Fruit fly (Drosophila melanogaster): ENCODE data around the gene Akap200.

The Akap200 gene

dm6 chr2L:8381508-8382036, 33.9 kb upstream of the Akap200 start, which contains the start of gene AlaRS (continued):
- TF ChIP-seq CG2712 (tag; optimal IDR thresholded peaks at IDR 0.05) = peak; percentile 61
- TF ChIP-seq grau (tag; optimal IDR thresholded peaks at IDR 0.05) = peak; percentile 66
- TF ChIP-seq Bteb2 (GFP tag; optimal IDR thresholded peaks at IDR 0.05) = no peak
- TF ChIP-seq sqz (GFP tag; optimal IDR thresholded peaks at IDR 0.05) = peak; percentile 14
- TF ChIP-seq run (tag; optimal IDR thresholded peaks at IDR 0.05) = no peak
- TF ChIP-seq eve (GFP tag; optimal IDR thresholded peaks at IDR 0.05) = no peak
- no peak; the same call in 2 of the 3 replicates for TF ChIP-seq CG14050 (GFP tag; IDR thresholded peaks at IDR 0.05)
- peak; percentile 53; the same call in 1 of the 2 replicates for TF ChIP-seq E2f2 (GFP tag; IDR thresholded peaks at IDR 0.05)
- TF ChIP-seq ranshi (GFP tag; IDR thresholded peaks at IDR 0.05) = no peak
- peak; percentile 45 for TF ChIP-seq stwl (tag; optimal IDR thresholded peaks at IDR 0.05)
- TF ChIP-seq CG2678 (tag; optimal IDR thresholded peaks at IDR 0.05) = peak; percentile 50
- no peak for TF ChIP-seq CG11695 (GFP tag; IDR thresholded peaks at IDR 0.05)
- TF ChIP-seq Scr (GFP tag; IDR thresholded peaks at IDR 0.05; ENCODE audit: partially characterized antibody) = peak; percentile 75
- peak; percentile 33 for TF ChIP-seq sug (tag; optimal IDR thresholded peaks at IDR 0.05)
- TF ChIP-seq CG17186 (GFP tag; optimal IDR thresholded peaks at IDR 0.05) = no peak
- 0 out of 2 replicates have a peak, but pooled peaks have one; percentile 14 for TF ChIP-seq lmd (GFP tag; IDR thresholded peaks at IDR 0.05)
- no peak for TF ChIP-seq Mad (GFP tag; optimal IDR thresholded peaks at IDR 0.05)
- TF ChIP-seq Nf-YC (tag; optimal IDR thresholded peaks at IDR 0.05) = peak; percentile 40
- TF ChIP-seq CG12391 (tag; optimal IDR thresholded peaks at IDR 0.05) = peak; percentile 67
- TF ChIP-seq Dll (GFP tag; IDR thresholded peaks at IDR 0.05; ENCODE audit: partially characterized antibody) = peak; percentile 79
- peak; percentile 42; the same call in 1 of the 3 replicates for TF ChIP-seq CG16813 (GFP tag; IDR thresholded peaks at IDR 0.05; ENCODE audit: partially characterized antibody)
- TF ChIP-seq CG3407 (GFP tag; optimal IDR thresholded peaks at IDR 0.05) = peak; percentile 24
- TF ChIP-seq Chrac-16 (GFP tag; optimal IDR thresholded peaks at IDR 0.05) = peak; percentile 16
- TF ChIP-seq hb (GFP tag; IDR thresholded peaks at IDR 0.05; ENCODE audit: partially characterized antibody) = peak; percentile 45; the same call in 1 of the 3 replicates
- peak; percentile 26 for TF ChIP-seq pum (GFP tag; optimal IDR thresholded peaks at IDR 0.05)
- TF ChIP-seq CG34224 (GFP tag; IDR thresholded peaks at IDR 0.05; ENCODE audit: partially characterized antibody) = peak; percentile 61
- peak; percentile 71 for TF ChIP-seq Sry-δ (GFP tag; optimal IDR thresholded peaks at IDR 0.05)
- no peak for TF ChIP-seq Myb (GFP tag; optimal IDR thresholded peaks at IDR 0.05)
- TF ChIP-seq Deaf1 (tag; optimal IDR thresholded peaks at IDR 0.05) = peak; percentile 9
- no peak for TF ChIP-seq cato (GFP tag; optimal IDR thresholded peaks at IDR 0.05; ENCODE audit: borderline replicate concordance)
- TF ChIP-seq CG2202 (tag; optimal IDR thresholded peaks at IDR 0.05) = no peak
- TF ChIP-seq pros (GFP tag; optimal IDR thresholded peaks at IDR 0.05) = no peak
- TF ChIP-seq CG13424 (tag; optimal IDR thresholded peaks at IDR 0.05) = peak; percentile 58
- no peak for TF ChIP-seq HLHmδ (GFP tag; optimal IDR thresholded peaks at IDR 0.05)
- no peak for TF ChIP-seq CG11085 (GFP tag; IDR thresholded peaks at IDR 0.05)
- TF ChIP-seq ash1 (GFP tag; optimal IDR thresholded peaks at IDR 0.05) = no peak
- peak; percentile 36 for TF ChIP-seq pzg (GFP tag; optimal IDR thresholded peaks at IDR 0.05)
- no peak for TF ChIP-seq Atf3 (GFP tag; optimal IDR thresholded peaks at IDR 0.05)
- TF ChIP-seq CG4730 (GFP tag; IDR thresholded peaks at IDR 0.05) = no peak
- no peak for TF ChIP-seq pb (GFP tag; optimal IDR thresholded peaks at IDR 0.05)
- TF ChIP-seq Dfd (GFP tag; optimal IDR thresholded peaks at IDR 0.05) = no peak
- TF ChIP-seq Hsf (GFP tag; optimal IDR thresholded peaks at IDR 0.05) = peak; percentile 27
- peak; percentile 81 for TF ChIP-seq CG2116 (GFP tag; optimal IDR thresholded peaks at IDR 0.05)
- peak; percentile 2 for TF ChIP-seq CG2875 (GFP tag; optimal IDR thresholded peaks at IDR 0.05)
- TF ChIP-seq CG1602 (GFP tag; optimal IDR thresholded peaks at IDR 0.05) = peak; percentile 3
- peak; percentile 22 for TF ChIP-seq gro (GFP tag; optimal IDR thresholded peaks at IDR 0.05)
- no peak for TF ChIP-seq Doc2 (GFP tag; IDR thresholded peaks at IDR 0.05)
- no peak for TF ChIP-seq sens-2 (GFP tag; IDR thresholded peaks at IDR 0.05)
- peak; percentile 4 for TF ChIP-seq tap (tag; optimal IDR thresholded peaks at IDR 0.05)
- TF ChIP-seq CG18011 (GFP tag; optimal IDR thresholded peaks at IDR 0.05) = no peak

Measured in whole organism, embryonic.